Fruit fly (Drosophila melanogaster): ENCODE results near the gene axed.

Gene axed

DNA sequence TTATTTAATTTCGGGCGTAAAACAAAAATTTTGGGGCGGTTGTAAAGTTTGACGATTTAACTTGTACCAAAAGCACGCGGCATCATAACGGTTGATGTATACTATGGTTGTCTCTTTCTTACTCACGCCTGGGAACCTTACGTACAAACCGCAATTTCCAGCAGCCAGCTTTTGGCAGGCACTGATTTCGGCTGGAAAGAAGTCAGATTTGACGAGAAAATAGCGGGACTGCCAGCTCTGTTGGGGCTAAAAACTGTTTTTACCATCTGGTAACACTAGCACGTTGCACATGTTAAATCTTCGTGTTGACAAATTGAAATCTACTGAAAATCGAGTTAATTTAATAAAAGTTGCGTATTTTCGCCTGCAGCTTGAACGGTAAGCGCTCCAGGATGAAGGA, 3.2 kb upstream of the axed start, which contains the start of gene zpg (continued):
- no peak for TF ChIP-seq peb (GFP tag; IDR thresholded peaks at IDR 0.05)
- no peak for TF ChIP-seq hth (optimal IDR thresholded peaks at IDR 0.05)
- no peak for TF ChIP-seq CG33213 (GFP tag; optimal IDR thresholded peaks at IDR 0.05)
- no peak for TF ChIP-seq D (optimal IDR thresholded peaks at IDR 0.05)
- no peak for TF ChIP-seq D (GFP tag; optimal IDR thresholded peaks at IDR 0.05)
- TF ChIP-seq Nf-YC (tag; optimal IDR thresholded peaks at IDR 0.05), result no peak
- TF ChIP-seq Dp (GFP tag; optimal IDR thresholded peaks at IDR 0.05), result peak; percentile 79
- TF ChIP-seq CG9797 (GFP tag; optimal IDR thresholded peaks at IDR 0.05), result peak; percentile 78
- TF ChIP-seq CG17829 (tag; optimal IDR thresholded peaks at IDR 0.05), result no peak
- peak; percentile 59 for TF ChIP-seq trem (tag; optimal IDR thresholded peaks at IDR 0.05)
- no peak for TF ChIP-seq CG16863 (GFP tag; optimal IDR thresholded peaks at IDR 0.05)
- TF ChIP-seq CG13424 (tag; optimal IDR thresholded peaks at IDR 0.05), result no peak
- TF ChIP-seq CG3847 (GFP tag; IDR thresholded peaks at IDR 0.05), result peak; percentile 72
- TF ChIP-seq CG14014 (GFP tag; IDR thresholded peaks at IDR 0.05), result no peak
- no peak for TF ChIP-seq sd (tag; optimal IDR thresholded peaks at IDR 0.05)
- TF ChIP-seq CG34422 (GFP tag; IDR thresholded peaks at IDR 0.05), result peak; percentile 65; the same call in 2 of the 3 replicates
- TF ChIP-seq HmgZ (tag; optimal IDR thresholded peaks at IDR 0.05), result peak; percentile 75
- no peak for TF ChIP-seq Eip74EF (GFP tag; optimal IDR thresholded peaks at IDR 0.05)
- TF ChIP-seq CG6654 (GFP tag; optimal IDR thresholded peaks at IDR 0.05), result no peak
- no peak for TF ChIP-seq CG8281 (tag; optimal IDR thresholded peaks at IDR 0.05)
- TF ChIP-seq CG18764 (GFP tag; optimal IDR thresholded peaks at IDR 0.05), result no peak
- TF ChIP-seq CG2202 (tag; optimal IDR thresholded peaks at IDR 0.05), result no peak
- no peak for TF ChIP-seq CG31224 (GFP tag; IDR thresholded peaks at IDR 0.05)
- peak; percentile 42 for TF ChIP-seq NC2β (GFP tag; optimal IDR thresholded peaks at IDR 0.05)
- TF ChIP-seq pb (GFP tag; optimal IDR thresholded peaks at IDR 0.05), result no peak
- no peak for TF ChIP-seq kah (GFP tag; optimal IDR thresholded peaks at IDR 0.05)
- TF ChIP-seq Spps (tag; optimal IDR thresholded peaks at IDR 0.05), result no peak
- no peak for TF ChIP-seq CG4730 (GFP tag; IDR thresholded peaks at IDR 0.05)
- TF ChIP-seq ase (GFP tag; IDR thresholded peaks at IDR 0.05), result no peak
- no peak for TF ChIP-seq CG12219 (GFP tag; optimal IDR thresholded peaks at IDR 0.05)
- no peak for TF ChIP-seq dan (GFP tag; IDR thresholded peaks at IDR 0.05)
- TF ChIP-seq CG5180 (GFP tag; optimal IDR thresholded peaks at IDR 0.05), result no peak
- no peak for TF ChIP-seq CG12744 (GFP tag; optimal IDR thresholded peaks at IDR 0.05)
- no peak for TF ChIP-seq CG10959 (GFP tag; IDR thresholded peaks at IDR 0.05)
- no peak for TF ChIP-seq Adf1 (GFP tag; IDR thresholded peaks at IDR 0.05)
- no peak for TF ChIP-seq sc (optimal IDR thresholded peaks at IDR 0.05)
- TF ChIP-seq sc (GFP tag; optimal IDR thresholded peaks at IDR 0.05), result no peak
- TF ChIP-seq gcm2 (GFP tag; optimal IDR thresholded peaks at IDR 0.05), result no peak
- peak; percentile 54 for TF ChIP-seq CG16813 (GFP tag; IDR thresholded peaks at IDR 0.05; ENCODE audit: partially characterized antibody)
- no peak for TF ChIP-seq ro (GFP tag; IDR thresholded peaks at IDR 0.05)
- TF ChIP-seq Meics (GFP tag; optimal IDR thresholded peaks at IDR 0.05), result peak; percentile 5
- TF ChIP-seq psq (GFP tag; optimal IDR thresholded peaks at IDR 0.05), result no peak
- no peak for TF ChIP-seq Rx (GFP tag; IDR thresholded peaks at IDR 0.05)
- TF ChIP-seq pfk (GFP tag; optimal IDR thresholded peaks at IDR 0.05), result no peak
- TF ChIP-seq luna (GFP tag; optimal IDR thresholded peaks at IDR 0.05), result no peak
- peak; percentile 59; the same call in 2 of the 3 replicates for TF ChIP-seq CG6791 (GFP tag; IDR thresholded peaks at IDR 0.05; ENCODE audit: partially characterized antibody)
- TF ChIP-seq crol (GFP tag; IDR thresholded peaks at IDR 0.05), result no peak
- TF ChIP-seq Optix (GFP tag; IDR thresholded peaks at IDR 0.05), result no peak
- no peak for TF ChIP-seq gt (GFP tag; IDR thresholded peaks at IDR 0.05)
- no peak for TF ChIP-seq CG30431 (GFP tag; optimal IDR thresholded peaks at IDR 0.05)
- TF ChIP-seq Antp (GFP tag; optimal IDR thresholded peaks at IDR 0.05), result no peak
- no peak for TF ChIP-seq twi (tag; optimal IDR thresholded peaks at IDR 0.05)
- TF ChIP-seq corto (GFP tag; optimal IDR thresholded peaks at IDR 0.05), result no peak

All from whole organism, embryonic.